Worm (Caenorhabditis elegans) whole organism, late embryonic: ENCODE data around the gene C26B9.6.

Experiments
- C08G9.2 ChIP-seq: sonication (generic microtip); optimal IDR thresholded peaks from 2 replicates; lab custom pipeline; 2016; ENCODE audit warnings: mild to moderate bottlenecking, missing genetic modification characterization, moderate library complexity, missing compliant biosample characterization
- C38D4.7 ChIP-seq: fragments of 200-800 bp; sonication (Bioruptor generic); optimal IDR thresholded peaks from 2 replicates; lab custom pipeline; 2018; ENCODE audit warnings: mild to moderate bottlenecking, missing genetic modification characterization, moderate library complexity, missing compliant biosample characterization
- K09A11.1 ChIP-seq: sonication (generic microtip); optimal IDR thresholded peaks from 2 replicates; lab custom pipeline; 2017; ENCODE audit warnings: antibody characterized with exemption, mild to moderate bottlenecking, missing genetic modification characterization, missing compliant biosample characterization; ENCODE audit not compliant: insufficient read depth
- ceh-14 ChIP-seq: sonication (generic microtip); optimal IDR thresholded peaks from 2 replicates; lab custom pipeline; 2016; ENCODE audit warnings: missing genotype, missing genetic modification characterization, missing compliant biosample characterization
- ceh-22 ChIP-seq: sonication (generic microtip); optimal IDR thresholded peaks from 2 replicates; lab custom pipeline; 2017; ENCODE audit warnings: missing biosample characterization, missing genetic modification characterization
- ceh-24 ChIP-seq: sonication (generic microtip); optimal IDR thresholded peaks from 2 replicates; lab custom pipeline; 2016; ENCODE audit warnings: mild to moderate bottlenecking, missing genetic modification characterization, missing compliant biosample characterization
- ceh-30 ChIP-seq: fragments of 150-350 bp; optimal IDR thresholded peaks from 2 replicates; lab custom pipeline; 2014; ENCODE audit warnings: missing biosample characterization, missing genetic modification characterization
- ceh-31 ChIP-seq: sonication (generic microtip); optimal IDR thresholded peaks from 2 replicates; lab custom pipeline; 2016; ENCODE audit warnings: missing genetic modification characterization, missing compliant biosample characterization
- ceh-6 ChIP-seq: fragments of 200-800 bp; sonication (Bioruptor generic); optimal IDR thresholded peaks from 2 replicates; lab custom pipeline; 2018; ENCODE audit warnings: mild to moderate bottlenecking, missing genetic modification characterization, missing compliant biosample characterization
- elt-2 ChIP-seq: sonication (generic microtip); optimal IDR thresholded peaks from 2 replicates; lab custom pipeline; 2016; ENCODE audit warnings: missing genetic modification reagents, missing genetic modification characterization, missing compliant biosample characterization
- eyg-1 ChIP-seq: sonication (generic microtip); optimal IDR thresholded peaks from 2 replicates; lab custom pipeline; 2016; ENCODE audit warnings: missing genotype, missing genetic modification characterization, missing compliant biosample characterization
- fax-1 ChIP-seq: sonication (generic microtip); optimal IDR thresholded peaks from 2 replicates; lab custom pipeline; 2016; ENCODE audit warnings: missing genotype, missing genetic modification characterization, missing compliant biosample characterization
- gmeb-2 ChIP-seq: sonication (generic microtip); optimal IDR thresholded peaks from 2 replicates; lab custom pipeline; 2016; ENCODE audit warnings: missing genetic modification characterization, inconsistent platforms, missing compliant biosample characterization
- hlh-15 ChIP-seq: sonication (generic microtip); optimal IDR thresholded peaks from 2 replicates; lab custom pipeline; 2016; ENCODE audit warnings: missing genetic modification characterization, missing compliant biosample characterization
- hlh-6 ChIP-seq: sonication (generic microtip); optimal IDR thresholded peaks from 2 replicates; lab custom pipeline; 2016; ENCODE audit warnings: missing genotype, missing genetic modification characterization, missing compliant biosample characterization
- lim-6 ChIP-seq: sonication (generic microtip); optimal IDR thresholded peaks from 2 replicates; lab custom pipeline; 2016; ENCODE audit warnings: missing genetic modification characterization, missing compliant biosample characterization
- lin-11 ChIP-seq: fragments of 200-800 bp; sonication (Bioruptor generic); optimal IDR thresholded peaks from 2 replicates; lab custom pipeline; 2018; ENCODE audit warnings: mild to moderate bottlenecking, missing genetic modification characterization, missing compliant biosample characterization
- madf-2 ChIP-seq: sonication (generic microtip); optimal IDR thresholded peaks from 2 replicates; lab custom pipeline; 2017; ENCODE audit warnings: missing genetic modification characterization, missing compliant biosample characterization
- mec-3 ChIP-seq: sonication (generic microtip); optimal IDR thresholded peaks from 2 replicates; lab custom pipeline; 2016; ENCODE audit warnings: borderline replicate concordance, missing genetic modification characterization, missing compliant biosample characterization
- nfya-1 ChIP-seq: sonication (generic microtip); optimal IDR thresholded peaks from 2 replicates; lab custom pipeline; 2017; ENCODE audit warnings: missing genetic modification characterization, mild to moderate bottlenecking, missing compliant biosample characterization, antibody characterized with exemption, moderate library complexity
- nhr-232 ChIP-seq: sonication (generic microtip); optimal IDR thresholded peaks from 2 replicates; lab custom pipeline; 2016; ENCODE audit warnings: missing genetic modification characterization, missing compliant biosample characterization
- pag-3 ChIP-seq: sonication (generic microtip); optimal IDR thresholded peaks from 2 replicates; lab custom pipeline; 2016; ENCODE audit warnings: missing compliant biosample characterization, missing genetic modification characterization, borderline replicate concordance
- pat-9 ChIP-seq: fragments of 200-800 bp; sonication (Bioruptor generic); optimal IDR thresholded peaks from 2 replicates; lab custom pipeline; 2018; ENCODE audit warnings: mild to moderate bottlenecking, missing genetic modification characterization, moderate library complexity, missing compliant biosample characterization
- pax-1 ChIP-seq: fragments of 150-350 bp; optimal IDR thresholded peaks from 2 replicates; lab custom pipeline; 2014; ENCODE audit warnings: missing biosample characterization, missing genetic modification characterization
- pha-2 ChIP-seq: sonication (generic microtip); optimal IDR thresholded peaks from 2 replicates; lab custom pipeline; 2017; ENCODE audit warnings: mild to moderate bottlenecking, missing genetic modification characterization, missing compliant biosample characterization
- pha-4 ChIP-seq: fragments of 150-350 bp; optimal IDR thresholded peaks from 2 replicates; lab custom pipeline; 2018; ENCODE audit warnings: missing biosample characterization, missing genetic modification reagents, missing genetic modification characterization
- pqm-1 ChIP-seq: sonication (generic microtip); optimal IDR thresholded peaks from 2 replicates; lab custom pipeline; 2016; ENCODE audit warnings: missing genetic modification characterization, missing compliant biosample characterization
- pros-1 ChIP-seq: fragments of 150-350 bp; optimal IDR thresholded peaks from 2 replicates; lab custom pipeline; 2014; ENCODE audit warnings: missing biosample characterization, missing genetic modification reagents, missing genetic modification characterization
- ref-2 ChIP-seq: sonication (generic microtip); optimal IDR thresholded peaks from 2 replicates; lab custom pipeline; 2016; ENCODE audit warnings: missing genetic modification characterization, missing compliant biosample characterization
- sdc-2 ChIP-seq: sonication (generic microtip); optimal IDR thresholded peaks from 2 replicates; lab custom pipeline; 2016; ENCODE audit warnings: missing genotype, missing genetic modification characterization, missing compliant biosample characterization
- sox-2 ChIP-seq: fragments of 200-800 bp; sonication (Bioruptor generic); IDR thresholded peaks from 2 replicates; pipeline ENCODE4 v1.3.6; 2022; ENCODE audit warnings: missing genetic modification reagents, missing genetic modification characterization, missing compliant biosample characterization
- syd-9 ChIP-seq: sonication (generic microtip); optimal IDR thresholded peaks from 2 replicates; lab custom pipeline; 2016; ENCODE audit warnings: mild to moderate bottlenecking, missing genetic modification characterization, moderate library complexity, missing compliant biosample characterization
- tbx-2 ChIP-seq: sonication (generic microtip); optimal IDR thresholded peaks from 2 replicates; lab custom pipeline; 2016; ENCODE audit warnings: missing genetic modification characterization, missing compliant biosample characterization
- tbx-7 ChIP-seq: sonication (generic microtip); optimal IDR thresholded peaks from 2 replicates; lab custom pipeline; 2016; ENCODE audit warnings: missing genotype, missing genetic modification characterization, missing compliant biosample characterization
- unc-42 ChIP-seq: sonication (generic microtip); optimal IDR thresholded peaks from 2 replicates; lab custom pipeline; 2016; ENCODE audit warnings: missing genotype, missing genetic modification characterization, missing compliant biosample characterization
- unc-55 ChIP-seq: sonication (generic microtip); optimal IDR thresholded peaks from 2 replicates; lab custom pipeline; 2017; ENCODE audit warnings: missing biosample characterization, missing genetic modification reagents, missing genetic modification characterization
- zip-5 ChIP-seq: sonication (generic microtip); optimal IDR thresholded peaks from 2 replicates; lab custom pipeline; 2016; ENCODE audit warnings: missing genetic modification characterization, missing compliant biosample characterization

The C26B9.6 gene

DNA sequence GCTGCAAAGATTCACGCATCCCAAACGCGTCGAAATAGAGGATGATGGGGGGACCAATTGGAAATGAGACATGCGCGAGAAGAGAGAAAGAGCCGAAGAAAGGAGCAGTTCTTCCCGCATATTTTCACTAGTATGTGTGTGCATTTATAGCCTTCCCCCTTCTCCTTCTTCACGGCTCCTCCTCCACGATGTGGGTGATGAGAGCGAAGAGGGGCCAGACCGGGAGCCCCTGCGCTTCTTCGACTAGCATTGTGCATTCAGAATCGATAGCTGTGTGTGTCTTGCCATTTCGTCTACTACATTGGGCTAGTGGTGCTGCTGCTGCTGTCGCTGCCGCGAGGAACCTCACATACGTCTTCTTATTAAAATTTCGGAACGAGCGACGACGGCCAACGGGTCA, 33.0 kb upstream of the C26B9.6 start, which contains the start of gene jkk-1 (continued):
- TF ChIP-seq ceh-14 (peak; percentile 32), pat-9 (tag; lab: Kevin White, UChicago) (no peak)

ce11 chrX:5366613-5367012, 31.3 kb upstream of the C26B9.6 start:
- TF ChIP-seq syd-9 (tag; lab: Kevin White, UChicago) (no peak), K09A11.1 (tag; lab: Kevin White, UChicago) (no peak), hlh-6 (tag; lab: Kevin White, UChicago) (no peak), ceh-14 (no peak)

DNA sequence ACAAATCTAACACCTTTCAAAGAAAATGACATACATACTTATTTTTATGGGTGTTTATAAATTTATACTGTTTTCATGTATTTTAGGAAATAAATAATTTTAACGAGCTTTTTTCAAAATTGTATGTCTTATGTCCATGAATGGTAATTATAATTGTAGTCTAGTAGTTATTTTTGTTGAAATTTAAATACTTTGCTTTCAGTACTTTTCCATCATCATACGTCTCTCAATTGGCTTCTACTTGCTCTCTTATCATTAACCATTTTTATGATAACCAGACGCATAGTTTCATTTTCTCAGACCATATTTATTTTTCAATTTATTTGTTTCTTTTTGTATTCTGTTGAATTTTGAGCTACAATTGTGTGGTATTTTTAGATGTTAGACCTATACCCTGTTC, 30.2 kb upstream of the C26B9.6 start, which contains the start of gene F35C8.5:
Gene F35C8.5 (plus strand): TSS at position 377 of the 400 bp plus-strand sequence.
- peak; percentile 5 for TF ChIP-seq elt-2 (tag; lab: Kevin White, UChicago)
- TF ChIP-seq hlh-6 (tag; lab: Kevin White, UChicago), result no peak
- no peak for TF ChIP-seq lim-6 (tag; lab: Kevin White, UChicago)

DNA sequence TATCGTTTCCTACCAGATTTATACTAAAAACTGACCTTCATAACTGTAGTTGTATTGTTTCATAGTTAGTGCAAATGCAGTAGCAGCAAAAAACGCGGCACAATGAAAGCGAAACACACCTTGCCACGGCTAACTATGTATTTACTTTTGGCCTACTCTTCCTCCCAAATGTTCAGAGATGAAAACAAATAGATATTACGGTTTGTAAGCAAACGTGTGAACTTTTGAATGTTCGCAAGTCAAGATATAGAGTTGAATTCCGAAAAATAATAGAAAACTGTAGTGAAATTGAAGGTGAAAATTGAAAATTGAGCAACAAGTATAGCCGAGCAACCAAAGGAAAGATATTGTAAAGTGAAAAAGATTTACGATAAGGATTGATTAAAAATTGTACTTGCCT, 29.0 kb upstream of the C26B9.6 start, which contains the start of gene chtl-1:
Gene chtl-1 (minus strand): TSS at position 101 of the 400 bp plus-strand sequence.
- TF ChIP-seq K09A11.1 (tag; lab: Kevin White, UChicago) (no peak), zip-5 (tag; lab: Kevin White, UChicago) (no peak), unc-55 (GFP tag; lab: Kevin White, UChicago) (no peak), ceh-24 (tag; lab: Kevin White, UChicago) (no peak), C08G9.2 (tag; lab: Kevin White, UChicago) (no peak), ceh-31 (tag; lab: Kevin White, UChicago) (no peak), ceh-30 (tag; lab: Kevin White, UChicago) (no peak), pag-3 (tag; lab: Kevin White, UChicago) (no peak), pha-4 (no peak)

ce11 chrX:5360682-5361081, 25.4 kb upstream of the C26B9.6 start:
- TF ChIP-seq madf-2 (tag; lab: Kevin White, UChicago), result no peak
- peak; percentile 56 for TF ChIP-seq sdc-2
- TF ChIP-seq lin-11 (tag; lab: Kevin White, UChicago), result no peak
- peak; percentile 38 for TF ChIP-seq ref-2
- peak; percentile 21 for TF ChIP-seq pha-2 (tag; lab: Kevin White, UChicago)
- peak; percentile 61 for TF ChIP-seq tbx-2 (tag; lab: Kevin White, UChicago)

DNA sequence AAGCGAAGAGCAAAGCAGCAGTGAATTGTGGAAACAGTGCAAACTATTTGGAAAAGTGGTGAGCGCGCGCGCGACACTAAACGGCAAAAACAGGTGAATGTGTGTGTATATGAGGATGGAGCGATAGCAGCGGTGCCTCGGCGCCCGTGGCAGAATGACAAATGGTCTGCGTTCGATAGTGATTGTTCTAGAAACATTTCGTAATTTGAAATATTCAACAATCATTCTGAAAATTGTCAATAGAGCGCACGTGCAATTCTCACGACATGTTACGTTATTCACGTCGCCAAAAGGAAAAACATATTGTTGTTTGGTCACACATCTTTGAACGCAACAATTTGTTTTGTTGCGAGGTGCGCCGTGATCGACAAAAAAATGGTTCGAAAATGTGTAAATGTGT, 20.0 kb upstream of the C26B9.6 start:
- no peak for TF ChIP-seq hlh-15 (tag; lab: Kevin White, UChicago)
- no peak for TF ChIP-seq gmeb-2 (tag; lab: Kevin White, UChicago)
- TF ChIP-seq C38D4.7 (GFP tag; lab: Kevin White, UChicago), result no peak
- TF ChIP-seq nhr-232 (tag; lab: Kevin White, UChicago), result no peak
- no peak for TF ChIP-seq zip-5 (tag; lab: Kevin White, UChicago)
- no peak for TF ChIP-seq sox-2 (GFP tag; lab: Robert Waterston, UW)
- no peak for TF ChIP-seq ceh-22 (tag; lab: Kevin White, UChicago)
- TF ChIP-seq nfya-1 (tag; lab: Kevin White, UChicago), result no peak
- no peak for TF ChIP-seq fax-1
- TF ChIP-seq pqm-1 (tag; lab: Kevin White, UChicago), result no peak
- TF ChIP-seq syd-9 (tag; lab: Kevin White, UChicago), result no peak
- no peak for TF ChIP-seq mec-3 (tag; lab: Kevin White, UChicago)
- TF ChIP-seq unc-42 (tag; lab: Kevin White, UChicago), result no peak
- TF ChIP-seq ceh-6 (GFP tag; lab: Kevin White, UChicago), result no peak
- no peak for TF ChIP-seq pax-1 (tag; lab: Kevin White, UChicago)
- TF ChIP-seq tbx-7 (tag; lab: Kevin White, UChicago), result no peak
- no peak for TF ChIP-seq pros-1
- no peak for TF ChIP-seq eyg-1 (tag; lab: Kevin White, UChicago)
- TF ChIP-seq ceh-30 (tag; lab: Kevin White, UChicago), result no peak
